Worm (Caenorhabditis elegans) whole organism, mixed stage, embryonic: Measurements from ENCODE around the gene C25A8.2.
A peak's percentile ranks its signal among the peaks of the same experiment; 100 is the strongest.

Experiments used
- M03D4.4 ChIP-seq: sonication (generic microtip); optimal IDR thresholded peaks from 2 replicates; lab custom pipeline; 2017; ENCODE audit warnings: mild to moderate bottlenecking, missing genetic modification characterization, missing compliant biosample characterization
- bed-3 ChIP-seq: fragments of 200-800 bp; sonication (Bioruptor generic); optimal IDR thresholded peaks from 3 replicates; lab custom pipeline; 2018; ENCODE audit warnings: mild to moderate bottlenecking, missing genetic modification characterization, moderate library complexity, missing compliant biosample characterization
- blmp-1 ChIP-seq: fragments of 150-350 bp; optimal IDR thresholded peaks from 2 replicates; lab custom pipeline; 2014; ENCODE audit warnings: missing biosample characterization, missing genetic modification characterization
- ceh-39 ChIP-seq: fragments of 150-350 bp; optimal IDR thresholded peaks from 2 replicates; lab custom pipeline; 2014; ENCODE audit warnings: missing biosample characterization, missing genetic modification characterization
- ceh-43 ChIP-seq: fragments of 200-800 bp; sonication (Bioruptor generic); optimal IDR thresholded peaks from 2 replicates; lab custom pipeline; 2018; ENCODE audit warnings: mild to moderate bottlenecking, missing genetic modification characterization, moderate library complexity, missing compliant biosample characterization
- ceh-83 ChIP-seq: fragments of 200-800 bp; sonication (Bioruptor generic); optimal IDR thresholded peaks from 2 replicates; lab custom pipeline; 2018; ENCODE audit warnings: mild to moderate bottlenecking, missing genetic modification characterization, missing compliant biosample characterization
- ces-1 ChIP-seq: fragments of 150-350 bp; optimal IDR thresholded peaks from 2 replicates; lab custom pipeline; 2014; ENCODE audit warnings: missing biosample characterization, missing genetic modification reagents, missing genetic modification characterization
- cnd-1 ChIP-seq: fragments of 200-800 bp; sonication (Bioruptor generic); optimal IDR thresholded peaks from 2 replicates; lab custom pipeline; 2018; ENCODE audit warnings: mild to moderate bottlenecking, missing genetic modification characterization, missing compliant biosample characterization
- drap-1 ChIP-seq: fragments of 200-800 bp; sonication (Bioruptor generic); optimal IDR thresholded peaks from 3 replicates; lab custom pipeline; 2018; ENCODE audit warnings: mild to moderate bottlenecking, missing genetic modification characterization, missing compliant biosample characterization
- elt-1 ChIP-seq: sonication (generic microtip); optimal IDR thresholded peaks from 2 replicates; lab custom pipeline; 2017; ENCODE audit warnings: missing genetic modification characterization, mild to moderate bottlenecking, missing compliant biosample characterization, antibody characterized with exemption, moderate library complexity, borderline replicate concordance; ENCODE audit not compliant: insufficient read depth
- elt-3 ChIP-seq: fragments of 150-350 bp; optimal IDR thresholded peaks from 2 replicates; lab custom pipeline; 2014; ENCODE audit warnings: missing biosample characterization, missing genetic modification characterization
- flh-1 ChIP-seq: fragments of 200-800 bp; sonication (Bioruptor generic); optimal IDR thresholded peaks from 2 replicates; lab custom pipeline; 2018; ENCODE audit warnings: mild to moderate bottlenecking, missing genetic modification characterization, moderate library complexity, missing compliant biosample characterization
- hlh-1 ChIP-seq: fragments of 150-350 bp; optimal IDR thresholded peaks from 2 replicates; lab custom pipeline; 2014; ENCODE audit warnings: missing biosample characterization, missing genetic modification reagents, missing genetic modification characterization
- lin-13 ChIP-seq: fragments of 150-350 bp; optimal IDR thresholded peaks from 2 replicates; lab custom pipeline; 2014; ENCODE audit warnings: missing biosample characterization, missing genetic modification characterization
- lsy-2 ChIP-seq: fragments of 150-350 bp; optimal IDR thresholded peaks from 2 replicates; lab custom pipeline; 2014; ENCODE audit warnings: missing biosample characterization, missing genetic modification characterization
- mab-5 ChIP-seq: fragments of 150-350 bp; optimal IDR thresholded peaks from 2 replicates; lab custom pipeline; 2014; ENCODE audit warnings: missing biosample characterization, missing genetic modification characterization
- mep-1 ChIP-seq: fragments of 150-350 bp; optimal IDR thresholded peaks from 2 replicates; lab custom pipeline; 2017; ENCODE audit warnings: missing biosample characterization, missing genetic modification reagents, missing genetic modification characterization, inconsistent platforms
- mls-2 ChIP-seq: sonication (generic microtip); optimal IDR thresholded peaks from 2 replicates; lab custom pipeline; 2016; ENCODE audit warnings: mild to moderate bottlenecking, missing genetic modification characterization, moderate library complexity, missing compliant biosample characterization
- nhr-12 ChIP-seq: fragments of 150-350 bp; optimal IDR thresholded peaks from 2 replicates; lab custom pipeline; 2014; ENCODE audit warnings: missing biosample characterization, missing genetic modification characterization
- nhr-2 ChIP-seq: fragments of 150-350 bp; optimal IDR thresholded peaks from 2 replicates; lab custom pipeline; 2014; ENCODE audit warnings: missing biosample characterization, missing genetic modification characterization
- nhr-237 ChIP-seq: fragments of 150-350 bp; optimal IDR thresholded peaks from 2 replicates; lab custom pipeline; 2014; ENCODE audit warnings: missing biosample characterization, missing genetic modification characterization
- nhr-28 ChIP-seq: fragments of 150-350 bp; optimal IDR thresholded peaks from 2 replicates; lab custom pipeline; 2014; ENCODE audit warnings: missing biosample characterization, missing genetic modification characterization
- pha-4 ChIP-seq: fragments of 150-350 bp; optimal IDR thresholded peaks from 2 replicates; lab custom pipeline; 2018; ENCODE audit warnings: missing biosample characterization, missing genetic modification reagents, missing genetic modification characterization
- sem-2 ChIP-seq: fragments of 200-800 bp; sonication (Bioruptor generic); optimal IDR thresholded peaks from 2 replicates; lab custom pipeline; 2018; ENCODE audit warnings: mild to moderate bottlenecking, missing genetic modification characterization, missing compliant biosample characterization
- snpc-4 ChIP-seq: fragments of 150-350 bp; optimal IDR thresholded peaks from 2 replicates; lab custom pipeline; 2014; ENCODE audit warnings: missing biosample characterization, missing genetic modification characterization
- sptf-1 ChIP-seq: sonication (generic microtip); optimal IDR thresholded peaks from 2 replicates; lab custom pipeline; 2017; ENCODE audit warnings: mild to moderate bottlenecking, missing genetic modification characterization, moderate library complexity, missing compliant biosample characterization
- tbx-8 ChIP-seq: fragments of 200-800 bp; sonication (Bioruptor generic); optimal IDR thresholded peaks from 2 replicates; lab custom pipeline; 2018; ENCODE audit warnings: mild to moderate bottlenecking, missing genetic modification characterization, moderate library complexity, missing compliant biosample characterization
- unc-120 ChIP-seq: sonication (generic microtip); optimal IDR thresholded peaks from 2 replicates; lab custom pipeline; 2017; ENCODE audit warnings: missing genetic modification characterization, missing compliant biosample characterization; ENCODE audit not compliant: poor library complexity, severe bottlenecking
- unc-39 ChIP-seq: fragments of 150-350 bp; optimal IDR thresholded peaks from 2 replicates; lab custom pipeline; 2014; ENCODE audit warnings: missing biosample characterization, missing genetic modification characterization
- unc-62 ChIP-seq: fragments of 150-350 bp; optimal IDR thresholded peaks from 2 replicates; lab custom pipeline; 2014; ENCODE audit warnings: missing biosample characterization, missing genetic modification reagents, missing genetic modification characterization
- zip-8 ChIP-seq: fragments of 150-350 bp; optimal IDR thresholded peaks from 2 replicates; lab custom pipeline; 2014; ENCODE audit warnings: missing biosample characterization, missing genetic modification characterization
- ztf-11 ChIP-seq: fragments of 150-350 bp; optimal IDR thresholded peaks from 2 replicates; lab custom pipeline; 2014; ENCODE audit warnings: missing biosample characterization, missing genetic modification characterization

Gene C25A8.2

DNA sequence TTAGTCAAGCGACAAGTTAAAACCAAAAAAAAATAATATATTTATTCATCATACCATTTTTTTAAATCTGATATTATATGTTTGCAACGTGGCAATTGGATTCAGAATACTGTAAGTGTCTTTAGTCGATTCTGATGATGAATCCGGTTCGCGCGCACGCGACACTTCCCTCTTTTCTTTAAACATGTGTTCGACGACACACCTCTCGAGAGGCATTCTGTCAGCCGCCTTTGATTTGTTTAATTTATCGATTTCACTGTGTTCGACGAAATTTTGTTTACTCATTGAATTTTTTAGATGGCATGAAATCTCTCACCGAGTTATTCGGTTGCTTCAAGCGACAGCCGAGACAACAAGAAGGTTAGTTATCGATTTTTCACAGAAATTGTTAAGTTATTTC, 2.1 kb downstream of the C25A8.2 start, which contains the start of gene trxr-1:
trxr-1 (plus strand) TSS at position 227 of the 400 bp plus-strand sequence.
- no peak for TF ChIP-seq unc-39 (tag; lab: Kevin White, UChicago)
- peak; percentile 12 for TF ChIP-seq hlh-1 (tag; lab: Kevin White, UChicago)

DNA sequence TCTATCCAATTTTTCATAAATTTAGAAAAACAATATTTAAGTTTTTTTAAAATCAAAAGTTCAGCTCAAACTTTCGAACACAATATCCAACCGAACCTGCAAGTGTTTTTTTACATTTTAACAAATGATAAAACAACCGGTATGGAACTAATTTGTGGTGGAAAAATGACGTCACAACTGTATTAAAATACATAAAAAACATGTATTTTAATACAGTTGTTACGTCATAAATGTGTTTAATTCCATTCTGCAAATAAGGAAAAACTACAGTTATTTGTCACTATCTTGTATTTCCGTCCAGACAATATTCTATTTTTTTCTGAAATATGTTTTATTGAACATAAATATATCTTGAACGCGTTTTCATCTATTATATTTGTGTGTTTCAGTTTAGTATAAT, 2.6 kb downstream of the C25A8.2 start:
- TF ChIP-seq zip-8 (tag; lab: Kevin White, UChicago) (peak; percentile 99), unc-120 (tag; lab: Kevin White, UChicago) (no peak)

DNA sequence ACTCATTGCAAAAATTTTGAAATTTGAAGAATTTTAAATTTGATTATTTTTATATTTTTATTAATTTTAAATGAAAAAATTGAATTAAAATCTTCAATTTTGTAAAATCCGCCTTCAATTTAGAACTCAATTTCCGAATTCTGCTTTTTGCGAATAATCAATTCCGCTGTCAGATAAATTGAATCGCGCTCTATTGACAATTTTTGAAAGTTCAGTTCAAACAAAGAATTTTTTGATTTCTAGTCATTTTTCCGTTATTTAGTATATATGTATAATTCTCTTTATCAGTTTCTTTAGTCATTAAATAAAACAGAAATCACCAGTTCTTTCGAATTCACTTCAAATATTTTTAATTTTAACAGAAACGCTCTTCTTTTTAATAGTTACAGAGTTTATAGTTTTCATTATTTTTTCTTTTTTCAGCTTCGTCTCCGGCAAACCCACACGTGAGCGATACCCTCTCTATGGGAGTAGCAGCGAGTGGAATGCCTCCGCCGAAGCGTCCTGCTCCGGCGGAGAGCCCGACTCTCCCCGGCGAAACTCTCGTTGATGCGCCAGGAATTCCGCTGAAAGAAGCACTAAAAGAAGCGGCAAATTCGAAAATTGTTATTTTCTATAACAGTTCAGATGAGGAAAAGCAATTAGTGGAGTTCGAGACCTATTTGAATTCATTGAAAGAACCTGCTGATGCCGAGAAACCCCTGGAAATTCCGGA, 3.3 kb downstream of the C25A8.2 start:
- no peak for TF ChIP-seq bed-3 (GFP tag; lab: Kevin White, UChicago)
- no peak for TF ChIP-seq drap-1 (GFP tag; lab: Kevin White, UChicago)
- no peak for TF ChIP-seq zip-8 (tag; lab: Kevin White, UChicago)
- TF ChIP-seq hlh-1 (tag; lab: Kevin White, UChicago), result no peak
- TF ChIP-seq mab-5, result no peak
- no peak for TF ChIP-seq blmp-1 (tag; lab: Kevin White, UChicago)
- no peak for TF ChIP-seq sem-2 (GFP tag; lab: Kevin White, UChicago)
- TF ChIP-seq unc-62, result no peak
- no peak for TF ChIP-seq mep-1 (tag; lab: Kevin White, UChicago)
- no peak for TF ChIP-seq M03D4.4 (tag; lab: Kevin White, UChicago)
- TF ChIP-seq nhr-2 (tag; lab: Kevin White, UChicago), result no peak
- no peak for TF ChIP-seq nhr-12 (tag; lab: Kevin White, UChicago)
- TF ChIP-seq lsy-2 (tag; lab: Kevin White, UChicago), result no peak
- no peak for TF ChIP-seq unc-120 (tag; lab: Kevin White, UChicago)
- TF ChIP-seq mls-2 (tag; lab: Kevin White, UChicago), result no peak
- no peak for TF ChIP-seq sptf-1 (tag; lab: Kevin White, UChicago)

DNA sequence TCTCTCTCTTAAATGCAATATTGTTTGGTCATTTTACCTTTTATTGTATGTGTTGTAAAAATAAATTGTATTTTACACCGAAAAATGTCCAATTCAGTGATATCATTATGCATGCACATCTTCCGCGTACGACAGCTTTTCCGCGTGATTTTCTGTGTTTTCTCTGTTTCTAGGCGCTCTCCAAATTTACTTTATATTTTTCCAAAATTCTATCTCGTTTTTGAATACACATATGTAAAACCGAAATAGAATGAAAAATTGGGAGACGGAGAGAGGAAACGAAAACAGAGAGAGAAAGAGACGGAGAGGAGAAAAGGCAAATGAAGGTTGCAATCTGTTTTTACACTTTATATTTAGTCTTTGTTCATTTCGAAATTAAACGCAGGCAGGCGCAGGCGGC, 6.9 kb downstream of the C25A8.2 start:
- no peak for TF ChIP-seq pha-4 (tag; lab: Kevin White, UChicago)
- TF ChIP-seq elt-3 (tag; lab: Kevin White, UChicago), result no peak
- TF ChIP-seq ces-1 (GFP tag; lab: Kevin White, UChicago), result peak; percentile 80
- TF ChIP-seq nhr-2 (tag; lab: Kevin White, UChicago), result no peak
- peak; percentile 62 for TF ChIP-seq nhr-237 (tag; lab: Kevin White, UChicago)
- peak; percentile 48 for TF ChIP-seq unc-62
- no peak for TF ChIP-seq ceh-39 (tag; lab: Kevin White, UChicago)
- TF ChIP-seq lsy-2 (tag; lab: Kevin White, UChicago), result peak; percentile 22
- TF ChIP-seq snpc-4 (tag; lab: Kevin White, UChicago), result no peak
- TF ChIP-seq mep-1 (tag; lab: Kevin White, UChicago), result no peak
- no peak for TF ChIP-seq mab-5
- TF ChIP-seq nhr-12 (tag; lab: Kevin White, UChicago), result no peak
- no peak for TF ChIP-seq sem-2 (GFP tag; lab: Kevin White, UChicago)
- no peak for TF ChIP-seq blmp-1 (tag; lab: Kevin White, UChicago)
- TF ChIP-seq ceh-83 (GFP tag; lab: Kevin White, UChicago), result no peak
- TF ChIP-seq cnd-1, result no peak
- no peak for TF ChIP-seq elt-1 (tag; lab: Kevin White, UChicago)
- TF ChIP-seq hlh-1 (tag; lab: Kevin White, UChicago), result no peak
- no peak for TF ChIP-seq bed-3 (GFP tag; lab: Kevin White, UChicago)
- TF ChIP-seq ztf-11 (tag; lab: Kevin White, UChicago), result no peak
- TF ChIP-seq nhr-28 (tag; lab: Kevin White, UChicago), result no peak
- TF ChIP-seq unc-120 (tag; lab: Kevin White, UChicago), result peak; percentile 13
- no peak for TF ChIP-seq flh-1 (GFP tag; lab: Kevin White, UChicago)
- no peak for TF ChIP-seq ceh-43 (GFP tag; lab: Kevin White, UChicago)
- TF ChIP-seq drap-1 (GFP tag; lab: Kevin White, UChicago), result no peak
- no peak for TF ChIP-seq mls-2 (tag; lab: Kevin White, UChicago)
- TF ChIP-seq tbx-8 (GFP tag; lab: Kevin White, UChicago), result no peak
- no peak for TF ChIP-seq lin-13 (tag; lab: Kevin White, UChicago)
- no peak for TF ChIP-seq M03D4.4 (tag; lab: Kevin White, UChicago)
